Worm (Caenorhabditis elegans) whole organism, young adult: ENCODE data around the gene F31F4.1.

Experiments
- B0019.2 ChIP-seq: fragments of 200-800 bp; sonication (Bioruptor generic); conservative IDR thresholded peaks from 2 replicates; pipeline ENCODE4 v1.3.6; 2022; ENCODE audit warnings: missing genetic modification reagents, missing genetic modification characterization, missing compliant biosample characterization
- F23B12.7 ChIP-seq: sonication (generic microtip); optimal IDR thresholded peaks from 2 replicates; lab custom pipeline; 2017; ENCODE audit warnings: missing genetic modification characterization, mild to moderate bottlenecking, missing compliant biosample characterization, antibody characterized with exemption, moderate library complexity; ENCODE audit not compliant: insufficient read depth
- F52B5.7 ChIP-seq: sonication (generic microtip); optimal IDR thresholded peaks from 2 replicates; lab custom pipeline; 2016; ENCODE audit warnings: mild to moderate bottlenecking, missing genetic modification characterization, missing compliant biosample characterization
- F55B11.4 ChIP-seq: sonication (generic microtip); optimal IDR thresholded peaks from 2 replicates; lab custom pipeline; 2016; ENCODE audit warnings: missing compliant biosample characterization, missing genetic modification characterization, borderline replicate concordance; ENCODE audit not compliant: insufficient read depth
- F57A8.1 ChIP-seq: fragments of 200-800 bp; sonication (Bioruptor generic); optimal IDR thresholded peaks from 2 replicates; lab custom pipeline; 2018; ENCODE audit warnings: mild to moderate bottlenecking, missing genetic modification characterization, moderate library complexity, missing compliant biosample characterization
- K12H6.12 ChIP-seq: fragments of 200-800 bp; sonication (Bioruptor generic); optimal IDR thresholded peaks from 2 replicates; lab custom pipeline; 2018; ENCODE audit warnings: mild to moderate bottlenecking, missing genetic modification characterization, missing compliant biosample characterization
- Y53G8AR.9 ChIP-seq: fragments of 200-800 bp; sonication (Bioruptor generic); conservative IDR thresholded peaks from 2 replicates; pipeline ENCODE4 v1.3.6; 2022; ENCODE audit warnings: missing genetic modification reagents, missing genetic modification characterization, missing compliant biosample characterization
- ZK185.1 ChIP-seq: sonication (generic microtip); optimal IDR thresholded peaks from 2 replicates; lab custom pipeline; 2016; ENCODE audit warnings: mild to moderate bottlenecking, missing genetic modification characterization, missing compliant biosample characterization; ENCODE audit not compliant: poor library complexity, severe bottlenecking
- akir-1 ChIP-seq: fragments of 200-800 bp; sonication (Bioruptor generic); optimal IDR thresholded peaks from 2 replicates; lab custom pipeline; 2018; ENCODE audit warnings: mild to moderate bottlenecking, missing genetic modification characterization, moderate library complexity, missing compliant biosample characterization
- ama-1 ChIP-seq, 3 experiments: fragments of 150-350 bp in 1 of 3; sonication (generic microtip) in 2 of 3; optimal IDR thresholded peaks; 2 replicates each; lab custom pipeline; 2014 to 2018; ENCODE audit warnings: missing biosample characterization in 2 of 3, missing genetic modification characterization in 2 of 3, missing genetic modification reagents in 2 of 3
- bed-2 ChIP-seq: fragments of 200-800 bp; sonication (Bioruptor generic); IDR thresholded peaks from 2 replicates; pipeline ENCODE4 v1.3.6; 2022; ENCODE audit warnings: missing genetic modification reagents, missing genetic modification characterization, missing compliant biosample characterization
- cebp-1 ChIP-seq, 2 experiments: fragments of 200-800 bp in 1 of 2; sonication (Bioruptor generic) in 1 of 2; sonication (generic microtip) in 1 of 2; IDR thresholded peaks in 1 of 2; optimal IDR thresholded peaks in 1 of 2; 2 replicates each; pipeline versions ENCODE4 v1.3.6 to Lab custom; 2017 to 2022; ENCODE audit warnings: missing compliant biosample characterization in 2 of 2, missing genetic modification characterization in 2 of 2, mild to moderate bottlenecking in 1 of 2, missing genetic modification reagents in 1 of 2, moderate library complexity in 1 of 2
- ceh-27 ChIP-seq: fragments of 200-800 bp; sonication (Bioruptor generic); optimal IDR thresholded peaks from 2 replicates; lab custom pipeline; 2018; ENCODE audit warnings: mild to moderate bottlenecking, missing genetic modification characterization, moderate library complexity, missing compliant biosample characterization
- ceh-58 ChIP-seq: fragments of 200-800 bp; sonication (Bioruptor generic); IDR thresholded peaks from 2 replicates; pipeline ENCODE4 v1.3.6; 2022; ENCODE audit warnings: missing genetic modification characterization, missing compliant biosample characterization
- ceh-79 ChIP-seq: sonication (generic microtip); optimal IDR thresholded peaks from 2 replicates; lab custom pipeline; 2017; ENCODE audit warnings: mild to moderate bottlenecking, missing genetic modification characterization, missing compliant biosample characterization
- dpl-1 ChIP-seq: fragments of 150-350 bp; optimal IDR thresholded peaks from 2 replicates; lab custom pipeline; 2014; ENCODE audit warnings: missing biosample characterization, missing genetic modification reagents, missing genetic modification characterization
- egl-44 ChIP-seq: fragments of 200-800 bp; sonication (Bioruptor generic); IDR thresholded peaks from 2 replicates; pipeline ENCODE4 v1.3.6; 2022; ENCODE audit warnings: missing genetic modification reagents, missing genetic modification characterization, missing compliant biosample characterization
- him-1 ChIP-seq: sonication (generic microtip); optimal IDR thresholded peaks from 2 replicates; lab custom pipeline; 2016; ENCODE audit warnings: missing genotype, missing genetic modification reagents, missing genetic modification characterization, missing compliant biosample characterization
- hmg-1.2 ChIP-seq: fragments of 200-800 bp; sonication (Bioruptor generic); IDR thresholded peaks from 2 replicates; pipeline ENCODE4 v1.3.6; 2022; ENCODE audit warnings: missing genetic modification reagents, missing genetic modification characterization, missing compliant biosample characterization
- hsf-1 ChIP-seq: fragments of 200-800 bp; sonication (Bioruptor generic); IDR thresholded peaks from 2 replicates; pipeline ENCODE4 v1.3.6; 2022; ENCODE audit warnings: missing genetic modification reagents, missing genetic modification characterization, missing compliant biosample characterization
- lag-1 ChIP-seq: fragments of 200-800 bp; sonication (Bioruptor generic); IDR thresholded peaks from 2 replicates; pipeline ENCODE4 v1.3.6; 2022; ENCODE audit warnings: missing genetic modification reagents, missing genetic modification characterization, missing compliant biosample characterization
- let-526 ChIP-seq: fragments of 200-800 bp; sonication (Bioruptor generic); IDR thresholded peaks from 2 replicates; pipeline ENCODE4 v1.3.6; 2022; ENCODE audit warnings: missing genetic modification reagents, missing genetic modification characterization, missing compliant biosample characterization
- let-607 ChIP-seq, 2 experiments: fragments of 200-800 bp in 1 of 2; sonication (Bioruptor generic) in 1 of 2; sonication (generic microtip) in 1 of 2; optimal IDR thresholded peaks; 2 replicates each; lab custom pipeline; 2016 to 2018; ENCODE audit warnings: mild to moderate bottlenecking in 2 of 2, missing compliant biosample characterization in 2 of 2, missing genetic modification characterization in 2 of 2, moderate library complexity in 2 of 2, missing genotype in 1 of 2
- lsy-27 ChIP-seq: sonication (generic microtip); optimal IDR thresholded peaks from 2 replicates; lab custom pipeline; 2017; ENCODE audit warnings: missing genetic modification characterization, mild to moderate bottlenecking, missing compliant biosample characterization, antibody characterized with exemption, missing genotype, borderline replicate concordance; ENCODE audit not compliant: insufficient read depth
- madf-10 ChIP-seq: sonication (generic microtip); optimal IDR thresholded peaks from 2 replicates; lab custom pipeline; 2016; ENCODE audit warnings: mild to moderate bottlenecking, missing genetic modification characterization, missing compliant biosample characterization
- mel-28 ChIP-seq: sonication (generic microtip); optimal IDR thresholded peaks from 2 replicates; lab custom pipeline; 2016; ENCODE audit warnings: borderline replicate concordance, mild to moderate bottlenecking, missing genetic modification characterization, missing compliant biosample characterization
- mes-4 ChIP-seq: sonication (generic microtip); optimal IDR thresholded peaks from 2 replicates; lab custom pipeline; 2016; ENCODE audit warnings: missing genotype, missing genetic modification characterization, missing compliant biosample characterization
- nfya-1 ChIP-seq: sonication (generic microtip); optimal IDR thresholded peaks from 2 replicates; lab custom pipeline; 2017; ENCODE audit warnings: antibody characterized with exemption, missing compliant biosample characterization, missing genetic modification characterization, borderline replicate concordance; ENCODE audit not compliant: insufficient read depth
- nfyb-1 ChIP-seq: fragments of 200-800 bp; sonication (Bioruptor generic); IDR thresholded peaks from 2 replicates; pipeline ENCODE4 v1.3.6; 2022; ENCODE audit warnings: missing genetic modification reagents, missing genetic modification characterization, missing compliant biosample characterization
- nhr-120 ChIP-seq: fragments of 200-800 bp; sonication (Bioruptor generic); IDR thresholded peaks from 2 replicates; pipeline ENCODE4 v1.3.6; 2022; ENCODE audit warnings: missing genetic modification characterization, missing compliant biosample characterization
- nhr-27 ChIP-seq: fragments of 200-800 bp; sonication (Bioruptor generic); optimal IDR thresholded peaks from 2 replicates; lab custom pipeline; 2018; ENCODE audit warnings: mild to moderate bottlenecking, missing genetic modification characterization, moderate library complexity, missing compliant biosample characterization
- nhr-90 ChIP-seq: sonication (generic microtip); optimal IDR thresholded peaks from 2 replicates; lab custom pipeline; 2016; ENCODE audit warnings: missing genotype, mild to moderate bottlenecking, missing genetic modification characterization, missing compliant biosample characterization
- pbrm-1 ChIP-seq: fragments of 200-800 bp; sonication (Bioruptor generic); IDR thresholded peaks from 2 replicates; pipeline ENCODE4 v1.3.6; 2022; ENCODE audit warnings: missing genetic modification reagents, missing genetic modification characterization, missing compliant biosample characterization
- rec-8 ChIP-seq, 2 experiments: sonication (generic microtip); optimal IDR thresholded peaks; 2 replicates each; lab custom pipeline; 2016; ENCODE audit warnings: mild to moderate bottlenecking in 2 of 2, missing genetic modification characterization in 2 of 2, missing genetic modification reagents in 2 of 2, missing genotype in 2 of 2, missing biosample characterization in 1 of 2, missing compliant biosample characterization in 1 of 2, moderate library complexity in 1 of 2
- repo-1 ChIP-seq: sonication (generic microtip); optimal IDR thresholded peaks from 2 replicates; lab custom pipeline; 2017; ENCODE audit warnings: mild to moderate bottlenecking, missing genetic modification characterization, missing compliant biosample characterization
- sdz-38 ChIP-seq: sonication (generic microtip); optimal IDR thresholded peaks from 2 replicates; lab custom pipeline; 2016; ENCODE audit warnings: missing genotype, missing genetic modification characterization, missing compliant biosample characterization
- snpc-3.4 ChIP-seq: sonication (generic microtip); optimal IDR thresholded peaks from 2 replicates; lab custom pipeline; 2017; ENCODE audit warnings: missing genetic modification characterization, mild to moderate bottlenecking, missing compliant biosample characterization, antibody characterized with exemption, moderate library complexity, missing genotype, missing genetic modification reagents
- sptf-2 ChIP-seq: fragments of 200-800 bp; sonication (Bioruptor generic); optimal IDR thresholded peaks from 2 replicates; lab custom pipeline; 2018; ENCODE audit warnings: mild to moderate bottlenecking, missing genetic modification characterization, missing compliant biosample characterization
- tbp1 ChIP-seq: fragments of 200-800 bp; sonication (Bioruptor generic); optimal IDR thresholded peaks from 2 replicates; lab custom pipeline; 2018; ENCODE audit warnings: mild to moderate bottlenecking, missing genetic modification characterization, missing compliant biosample characterization
- tlf-1 ChIP-seq: fragments of 200-800 bp; sonication (Bioruptor generic); optimal IDR thresholded peaks from 2 replicates; lab custom pipeline; 2018; ENCODE audit warnings: mild to moderate bottlenecking, missing genetic modification characterization, missing compliant biosample characterization
- unc-130 ChIP-seq: sonication (generic microtip); optimal IDR thresholded peaks from 2 replicates; lab custom pipeline; 2016; ENCODE audit warnings: missing genetic modification reagents, missing genetic modification characterization, missing compliant biosample characterization
- unc-62 ChIP-seq: fragments of 150-350 bp; optimal IDR thresholded peaks from 2 replicates; lab custom pipeline; 2014; ENCODE audit warnings: missing biosample characterization, missing genetic modification reagents, missing genetic modification characterization
- zfh-2 ChIP-seq: fragments of 200-800 bp; sonication (Bioruptor generic); conservative IDR thresholded peaks from 2 replicates; pipeline ENCODE4 v1.3.6; 2022; ENCODE audit warnings: missing genetic modification reagents, missing genetic modification characterization, missing compliant biosample characterization
- ztf-18 ChIP-seq: sonication (generic microtip); optimal IDR thresholded peaks from 2 replicates; lab custom pipeline; 2016; ENCODE audit warnings: missing genotype, mild to moderate bottlenecking, missing genetic modification characterization, missing compliant biosample characterization

Gene F31F4.1

DNA sequence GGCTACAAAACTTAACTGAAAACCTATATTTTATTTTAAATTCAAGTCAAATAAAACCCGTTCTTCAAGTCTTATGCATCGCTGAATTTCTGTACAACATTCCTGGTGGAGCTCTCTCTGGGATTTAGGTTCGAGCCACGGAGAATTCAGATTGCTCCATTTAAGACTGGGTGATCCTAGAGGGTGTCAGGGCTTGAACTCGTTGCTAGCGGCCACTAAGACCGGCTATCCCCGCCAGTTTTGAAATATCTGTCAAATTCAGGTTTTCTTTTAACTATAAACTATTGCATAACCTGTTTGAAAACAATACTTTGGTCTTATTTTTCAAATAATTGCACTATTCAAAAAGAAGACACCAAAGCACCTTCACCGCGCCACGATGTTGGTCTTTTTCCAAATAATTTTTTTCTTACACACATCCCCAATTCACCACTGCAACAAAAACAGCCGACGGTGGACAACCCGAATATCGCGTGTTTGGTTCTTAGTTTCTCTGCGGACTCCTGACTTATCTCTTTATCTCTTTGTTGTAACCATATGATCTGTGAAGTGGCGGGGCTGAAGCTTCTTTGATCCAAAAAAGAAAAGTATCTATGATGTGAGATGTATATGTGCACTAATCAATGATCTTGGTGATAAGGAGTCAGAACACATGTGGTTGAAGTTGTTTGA, 45.1 kb downstream of the F31F4.1 start (continued):
- TF ChIP-seq F55B11.4: no peak
- peak; percentile 40; the same call in 1 of the 2 replicates for TF ChIP-seq let-526 (GFP tag; lab: Robert Waterston, UW)
- no peak for TF ChIP-seq zfh-2 (GFP tag; lab: Robert Waterston, UW)
- no peak for TF ChIP-seq nhr-90
- TF ChIP-seq repo-1 (tag; lab: Kevin White, UChicago): peak; percentile 64

DNA sequence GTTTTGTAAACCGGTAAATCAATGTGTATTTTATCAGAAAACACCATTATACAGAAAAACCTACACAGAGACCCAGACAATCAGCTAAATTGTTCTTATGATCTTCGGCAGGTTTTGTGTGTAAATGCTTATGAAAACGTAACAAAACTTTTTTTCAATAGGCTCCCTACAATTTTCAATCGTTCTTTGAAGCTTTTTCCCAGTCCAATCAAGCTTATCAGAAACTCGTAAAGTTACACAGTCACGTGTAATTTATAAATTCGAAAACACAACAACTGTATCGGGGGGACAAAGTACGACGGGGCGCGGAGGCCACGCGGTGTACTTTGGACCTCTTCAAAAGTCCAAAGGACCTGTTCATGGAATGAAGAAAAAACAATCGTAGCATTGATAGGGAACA, 46.4 kb downstream of the F31F4.1 start:
- TF ChIP-seq akir-1 (GFP tag; lab: Kevin White, UChicago) (no peak), unc-62 (GFP tag; lab: Kevin White, UChicago) (no peak), ceh-58 (GFP tag; lab: Robert Waterston, UW) (no peak), mes-4 (tag; lab: Kevin White, UChicago) (no peak), hsf-1 (no peak), nhr-27 (tag; lab: Kevin White, UChicago) (no peak), nfya-1 (tag; lab: Kevin White, UChicago) (no peak), hmg-1.2 (GFP tag; lab: Robert Waterston, UW) (peak; percentile 27; the same call in 1 of the 2 replicates), F23B12.7 (tag; lab: Kevin White, UChicago) (no peak), egl-44 (GFP tag; lab: Robert Waterston, UW) (0 out of 2 replicates have a peak, but pooled peaks have one; percentile 55), Y53G8AR.9 (GFP tag; lab: Robert Waterston, UW) (peak; percentile 68; the same call in 1 of the 2 replicates), F57A8.1 (no peak), ZK185.1 (peak; percentile 25), F52B5.7 (tag; lab: Kevin White, UChicago) (no peak), bed-2 (GFP tag; lab: Robert Waterston, UW) (no peak), lag-1 (no peak), ceh-27 (GFP tag; lab: Kevin White, UChicago) (no peak), nfyb-1 (peak; percentile 81), lsy-27 (no peak), unc-130 (no peak), tbp1 (peak; percentile 51), let-526 (GFP tag; lab: Robert Waterston, UW) (peak; percentile 27), sdz-38 (tag; lab: Kevin White, UChicago) (no peak), him-1 (tag; lab: Kevin White, UChicago) (no peak), nhr-120 (no peak), sptf-2 (GFP tag; lab: Kevin White, UChicago) (no peak), ztf-18 (tag; lab: Kevin White, UChicago) (no peak), ama-1 (optimal IDR thresholded peaks at IDR 0.05; lab: Kevin White, UChicago) (no peak), ama-1 (GFP tag; optimal IDR thresholded peaks at IDR 0.05; lab: Kevin White, UChicago) (no peak), cebp-1 (GFP tag; IDR thresholded peaks at IDR 0.05; lab: Robert Waterston, UW) (peak; percentile 37; the same call in 1 of the 2 replicates), cebp-1 (tag; optimal IDR thresholded peaks at IDR 0.05; lab: Kevin White, UChicago) (peak; percentile 71), let-607 (tag; optimal IDR thresholded peaks at IDR 0.05; lab: Kevin White, UChicago) (no peak), rec-8 (tag; optimal IDR thresholded peaks at IDR 0.05; lab: Kevin White, UChicago) (no peak), snpc-3.4 (tag; lab: Kevin White, UChicago) (no peak), mel-28 (tag; lab: Kevin White, UChicago) (no peak), K12H6.12 (no peak), dpl-1 (GFP tag; lab: Kevin White, UChicago) (no peak), madf-10 (tag; lab: Kevin White, UChicago) (no peak), pbrm-1 (GFP tag; lab: Robert Waterston, UW) (no peak), B0019.2 (GFP tag; lab: Robert Waterston, UW) (no peak), ceh-79 (tag; lab: Kevin White, UChicago) (no peak), tlf-1 (peak; percentile 46)
